Worm (Caenorhabditis elegans): ENCODE data around the gene daf-4.

The daf-4 gene

DNA sequence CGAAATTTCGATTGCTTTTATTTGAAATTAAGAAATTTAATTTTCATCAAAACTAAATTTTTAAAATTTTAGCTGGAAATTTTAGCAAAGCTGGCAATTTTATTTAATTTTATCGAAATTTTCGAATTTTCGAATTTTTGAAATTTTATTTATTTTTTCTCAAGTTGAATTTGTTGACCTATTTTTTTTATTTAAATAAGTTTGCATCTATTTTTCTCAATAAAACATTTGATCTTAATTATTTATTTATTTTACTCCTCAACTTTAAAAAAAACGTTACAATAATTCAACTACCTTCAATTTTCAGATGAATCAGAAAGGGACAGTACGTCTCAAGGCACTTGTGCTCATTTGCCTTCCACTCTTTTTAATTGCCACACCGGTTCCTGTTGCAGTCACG is at the start of gene daf-4:
Gene daf-4, plus strand, starts transcription at position 301 of the 400 bp plus-strand sequence.
- TF ChIP-seq ceh-63 (GFP tag; optimal IDR thresholded peaks at IDR 0.05) = no peak
- TF ChIP-seq ets-5 (GFP tag; IDR thresholded peaks at IDR 0.05) = no peak
- TF ChIP-seq mdl-1 (tag; optimal IDR thresholded peaks at IDR 0.05) = no peak
- TF ChIP-seq hlh-4 (tag; optimal IDR thresholded peaks at IDR 0.05) = no peak
- TF ChIP-seq nhr-47 (tag; optimal IDR thresholded peaks at IDR 0.05) = no peak
- no peak for TF ChIP-seq elt-2 (tag; optimal IDR thresholded peaks at IDR 0.05)
- TF ChIP-seq swsn-7 (tag; optimal IDR thresholded peaks at IDR 0.05) = no peak
- TF ChIP-seq nhr-19 (GFP tag; conservative IDR thresholded peaks at IDR 0.05) = no peak

DNA sequence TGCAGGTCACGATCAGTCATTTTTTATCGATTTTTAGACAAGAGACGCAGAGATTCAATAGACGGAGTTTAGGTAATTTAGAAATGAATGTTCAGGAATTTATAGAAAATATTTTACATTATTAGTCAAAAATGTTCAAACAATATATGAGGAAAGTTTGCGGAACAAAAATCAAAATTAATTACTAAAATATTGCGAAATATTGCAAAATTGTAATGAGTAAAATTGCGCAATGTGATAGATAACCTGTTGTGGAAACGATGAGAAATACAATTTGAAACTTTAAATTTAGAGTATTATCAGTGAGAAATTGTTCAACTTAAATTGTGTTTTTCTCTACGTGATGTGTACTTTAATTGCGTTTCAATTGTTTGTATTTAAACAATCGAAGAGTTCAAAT is 43.9 kb upstream of the daf-4 start, which contains the start of gene F56D2.5:
Gene F56D2.5, minus strand, starts transcription at position 371 of the 400 bp plus-strand sequence.
- TF ChIP-seq grh-1 (GFP tag; IDR thresholded peaks at IDR 0.05) = no peak
- peak; percentile 69 for TF ChIP-seq skn-1 (tag; optimal IDR thresholded peaks at IDR 0.05)
- TF ChIP-seq nhr-84 (tag; optimal IDR thresholded peaks at IDR 0.05) = no peak
- peak in 1 of 2 experiments; percentile 6 for TF ChIP-seq efl-1 (optimal IDR thresholded peaks at IDR 0.05)
- TF ChIP-seq efl-1 (GFP tag; optimal IDR thresholded peaks at IDR 0.05 in 1 of 2) = no peak
- TF ChIP-seq C34B4.2 (tag; optimal IDR thresholded peaks at IDR 0.05) = no peak
- TF ChIP-seq zip-4 (GFP tag; optimal IDR thresholded peaks at IDR 0.05) = peak; percentile 90
- no peak for TF ChIP-seq nhr-90 (tag; optimal IDR thresholded peaks at IDR 0.05; ENCODE audit: poor library complexity)
- peak in 1 of 2 experiments; percentile 32 for TF ChIP-seq lsy-2 (tag; optimal IDR thresholded peaks at IDR 0.05)

DNA sequence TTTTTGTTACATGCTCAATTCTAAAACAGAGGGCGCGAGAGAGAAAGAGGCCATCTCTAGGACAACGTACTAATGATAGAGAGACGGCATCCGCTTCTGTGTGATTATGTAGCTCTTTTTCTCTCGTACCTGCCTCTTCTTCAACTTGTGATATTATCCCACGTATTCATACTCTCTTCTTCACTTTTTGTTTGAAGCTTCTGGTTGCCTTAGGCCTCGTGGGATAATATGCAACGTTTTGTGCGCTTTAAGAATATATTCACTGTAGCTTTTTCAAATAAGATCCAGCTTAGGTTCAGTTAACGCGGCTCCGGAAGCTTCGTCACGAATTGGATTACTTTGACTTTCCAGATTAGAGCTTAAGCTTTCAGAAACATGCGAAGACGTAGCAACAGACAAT is 42.2 kb upstream of the daf-4 start, which contains the start of the genes F56D2.8 and uev-2:
Gene F56D2.8, minus strand, starts transcription at position 101 of the 400 bp plus-strand sequence.
Gene uev-2, plus strand, starts transcription at position 360 of the 400 bp plus-strand sequence.
- no peak for TF ChIP-seq nhr-84 (tag; optimal IDR thresholded peaks at IDR 0.05)
- no peak for TF ChIP-seq sox-4 (tag; optimal IDR thresholded peaks at IDR 0.05)
- TF ChIP-seq dsc-1 (tag; optimal IDR thresholded peaks at IDR 0.05) = peak; percentile 25
- TF ChIP-seq fkh-8 (tag; optimal IDR thresholded peaks at IDR 0.05) = peak; percentile 57
- no peak for TF ChIP-seq zag-1 (tag; optimal IDR thresholded peaks at IDR 0.05)
- TF ChIP-seq nhr-76 (tag; optimal IDR thresholded peaks at IDR 0.05) = no peak
- no peak for TF ChIP-seq ceh-82 (tag; optimal IDR thresholded peaks at IDR 0.05)
- no peak for TF ChIP-seq fos-1 (tag; optimal IDR thresholded peaks at IDR 0.05)
- TF ChIP-seq nhr-71 (tag; optimal IDR thresholded peaks at IDR 0.05) = no peak

DNA sequence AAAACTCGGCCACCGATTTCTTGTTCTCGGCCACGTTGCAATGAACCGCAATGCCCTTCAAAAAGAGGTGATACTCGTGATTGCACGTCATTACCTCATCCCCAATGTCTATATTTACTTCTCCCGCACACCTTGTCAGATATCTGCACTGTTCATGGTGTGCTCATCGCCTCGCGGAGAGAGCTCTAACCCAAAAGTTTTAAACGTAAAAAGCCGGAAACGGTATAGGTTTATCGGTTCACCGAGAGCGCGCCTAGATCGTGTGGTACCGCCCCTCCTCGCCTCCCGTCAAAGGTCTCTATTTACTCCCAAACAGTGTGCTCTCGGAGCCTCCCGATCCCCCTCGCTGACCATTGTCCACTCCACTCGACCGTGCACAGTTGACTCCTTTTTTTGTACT is 40.3 kb upstream of the daf-4 start, which contains the start of gene F56D2.3:
Gene F56D2.3, plus strand, starts transcription at position 301 of the 400 bp plus-strand sequence.
- TF ChIP-seq C34B4.2 (tag; optimal IDR thresholded peaks at IDR 0.05) (no peak), vab-15 (tag; optimal IDR thresholded peaks at IDR 0.05) (no peak)

DNA sequence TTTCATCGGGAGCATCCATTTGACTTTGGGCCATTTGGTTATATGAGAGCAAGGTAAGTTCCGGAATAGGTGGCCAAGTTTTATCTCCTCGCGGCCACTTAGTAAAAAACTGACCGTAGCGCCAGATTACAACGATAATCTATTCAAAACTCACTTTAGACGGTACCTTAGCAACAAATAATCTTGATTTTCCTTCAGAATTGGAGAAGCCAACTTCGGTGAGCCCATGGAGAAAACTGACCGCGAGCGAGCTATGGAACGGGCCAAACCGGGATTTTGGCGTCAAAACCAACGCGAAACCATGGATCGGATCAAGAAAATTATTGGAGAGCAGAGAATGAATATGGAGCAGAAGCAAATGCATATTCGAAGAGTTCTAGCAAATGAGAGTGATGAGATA is 39.2 kb upstream of the daf-4 start:
- TF ChIP-seq efl-1 (optimal IDR thresholded peaks at IDR 0.05) = no peak
- peak in 1 of 2 experiments; percentile 82 for TF ChIP-seq efl-1 (GFP tag; optimal IDR thresholded peaks at IDR 0.05 in 1 of 2)
- no peak for TF ChIP-seq mdl-1 (tag; optimal IDR thresholded peaks at IDR 0.05)
- TF ChIP-seq tbx-2 (tag; optimal IDR thresholded peaks at IDR 0.05) = no peak
- TF ChIP-seq nhr-90 (tag; optimal IDR thresholded peaks at IDR 0.05; ENCODE audit: poor library complexity) = no peak

DNA sequence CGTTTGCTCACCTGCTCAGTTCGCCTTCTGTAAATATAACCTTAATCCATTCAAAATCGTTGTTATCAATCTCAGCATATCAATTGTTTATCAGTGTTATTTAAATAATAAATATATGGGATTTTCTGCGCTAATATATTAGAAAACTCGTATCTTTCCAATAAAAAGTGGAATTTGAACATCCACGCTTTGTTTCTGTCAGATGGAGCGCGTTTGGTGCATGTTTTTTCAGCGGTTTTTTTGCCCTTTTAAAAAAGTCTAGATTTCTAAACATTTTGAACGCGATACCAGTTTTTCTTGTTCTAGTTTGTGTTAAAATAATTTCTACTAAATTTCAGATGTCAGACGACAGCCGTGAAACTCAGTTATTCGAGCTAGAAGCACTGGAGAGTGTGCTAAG is 38.0 kb upstream of the daf-4 start, which contains the start of gene F56D2.2:
Gene F56D2.2, plus strand, starts transcription at position 339 of the 400 bp plus-strand sequence.
- TF ChIP-seq dpl-1 (GFP tag; optimal IDR thresholded peaks at IDR 0.05) = peak; percentile 64 to 87 (median 77)
- no peak for TF ChIP-seq efl-3 (GFP tag; optimal IDR thresholded peaks at IDR 0.05)
- TF ChIP-seq lin-15B (tag; optimal IDR thresholded peaks at IDR 0.05) = peak; percentile 31
- peak; percentile 18 to 82 for TF ChIP-seq efl-1 (optimal IDR thresholded peaks at IDR 0.05)
- peak; percentile 86 to 98 for TF ChIP-seq efl-1 (GFP tag; optimal IDR thresholded peaks at IDR 0.05 in 1 of 2)
- TF ChIP-seq lin-35 (GFP tag; optimal IDR thresholded peaks at IDR 0.05) = peak; percentile 71 to 91
- peak in 1 of 2 experiments; percentile 64 for TF ChIP-seq lsy-2 (tag; optimal IDR thresholded peaks at IDR 0.05)

Data from whole organism, L1 larva.